Fruit fly (Drosophila melanogaster) whole organism, wandering third instar larva: Measurements from ENCODE around the gene CG4594.

ENCODE experiments used
- CG9705 ChIP-seq: fragments of 200-800 bp; sonication (Bioruptor generic); optimal IDR thresholded peaks from 2 replicates; lab custom pipeline; 2018; ENCODE audit warnings: missing biosample characterization, mild to moderate bottlenecking, missing genetic modification characterization
- CrebA ChIP-seq: fragments of 200-800 bp; sonication (Bioruptor generic); optimal IDR thresholded peaks from 2 replicates; lab custom pipeline; 2016; ENCODE audit warnings: missing biosample characterization, mild to moderate bottlenecking, missing genetic modification characterization, borderline replicate concordance
- Dif ChIP-seq: fragments of 200-275, 200-300 bp; sonication (Bioruptor generic); optimal IDR thresholded peaks from 2 replicates; lab custom pipeline; 2018; ENCODE audit warnings: missing biosample characterization, missing genetic modification characterization; ENCODE audit not compliant: partially characterized antibody
- Hr78 ChIP-seq: fragments of >200 bp; optimal IDR thresholded peaks from 2 replicates; lab custom pipeline; 2017; ENCODE audit warnings: missing biosample characterization, missing genetic modification characterization
- Myc ChIP-seq: fragments of >200 bp; optimal IDR thresholded peaks from 2 replicates; lab custom pipeline; 2017
- N ChIP-seq: fragments of >200 bp; optimal IDR thresholded peaks from 2 replicates; lab custom pipeline; 2018; ENCODE audit warnings: missing biosample characterization, missing external identifiers, missing genetic modification characterization
- br ChIP-seq: fragments of 200-800 bp; sonication (Bioruptor generic); optimal IDR thresholded peaks from 2 replicates; lab custom pipeline; 2016; ENCODE audit warnings: missing biosample characterization, missing genetic modification characterization
- dsf ChIP-seq: sonication (Bioruptor generic); optimal IDR thresholded peaks from 2 replicates; lab custom pipeline; 2016; ENCODE audit warnings: missing biosample characterization, missing genetic modification characterization, borderline replicate concordance
- fru ChIP-seq: fragments of 200-800 bp; sonication (Bioruptor generic); optimal IDR thresholded peaks from 3 replicates; lab custom pipeline; 2016; ENCODE audit warnings: missing biosample characterization, mild to moderate bottlenecking, missing genetic modification characterization
- lola ChIP-seq: fragments of >200 bp; optimal IDR thresholded peaks from 2 replicates; lab custom pipeline; 2017; ENCODE audit warnings: missing biosample characterization, missing genetic modification characterization
- pan ChIP-seq: fragments of >200 bp; optimal IDR thresholded peaks from 2 replicates; lab custom pipeline; 2017
- psq ChIP-seq: fragments of 200-800 bp; sonication (Bioruptor generic); optimal IDR thresholded peaks from 3 replicates; lab custom pipeline; 2017; ENCODE audit warnings: missing biosample characterization, mild to moderate bottlenecking, missing genetic modification characterization, moderate library complexity
- usp ChIP-seq: fragments of >200 bp; optimal IDR thresholded peaks from 2 replicates; lab custom pipeline; 2017; ENCODE audit warnings: missing biosample characterization, missing genetic modification characterization
- woc ChIP-seq: sonication (Bioruptor generic); optimal IDR thresholded peaks from 2 replicates; lab custom pipeline; 2016; ENCODE audit warnings: missing biosample characterization, mild to moderate bottlenecking, missing genetic modification characterization

DNA sequence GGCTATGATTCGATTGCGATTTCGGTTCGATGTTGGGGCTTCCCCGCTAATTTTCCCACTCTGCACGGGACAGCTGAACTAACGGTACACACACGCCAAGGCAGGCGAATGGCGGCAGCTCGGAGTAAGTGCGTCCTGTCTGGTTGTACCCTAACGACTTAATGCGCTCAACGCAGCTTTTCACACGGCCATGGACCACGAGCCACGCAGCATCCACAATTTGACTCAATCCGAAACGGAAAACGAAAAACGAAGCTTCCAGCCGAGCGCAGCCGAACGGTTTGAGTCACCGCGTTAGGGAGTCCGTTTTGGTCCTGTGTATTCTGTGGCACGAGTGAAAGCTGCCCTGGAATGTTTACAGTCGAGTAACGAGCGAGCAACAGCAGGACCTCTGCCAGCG, 33.9 kb upstream of the CG4594 start, which contains the start of gene nAChRalpha6:
- TF ChIP-seq Dif (GFP tag; lab: Kevin White, UChicago) (no peak), N (GFP tag; lab: Kevin White, UChicago) (no peak), psq (GFP tag; lab: Kevin White, UChicago) (no peak), br (GFP tag; lab: Kevin White, UChicago) (no peak), usp (GFP tag; lab: Kevin White, UChicago) (no peak), dsf (GFP tag; lab: Kevin White, UChicago) (no peak), lola (GFP tag; lab: Kevin White, UChicago) (no peak), woc (no peak), CG9705 (no peak), pan (no peak), Myc (lab: Kevin White, UChicago) (no peak), CrebA (GFP tag; lab: Kevin White, UChicago) (no peak), Hr78 (GFP tag; lab: Kevin White, UChicago) (no peak), fru (no peak)
